Worm (Caenorhabditis elegans): ENCODE results near the gene egl-3.

DNA sequence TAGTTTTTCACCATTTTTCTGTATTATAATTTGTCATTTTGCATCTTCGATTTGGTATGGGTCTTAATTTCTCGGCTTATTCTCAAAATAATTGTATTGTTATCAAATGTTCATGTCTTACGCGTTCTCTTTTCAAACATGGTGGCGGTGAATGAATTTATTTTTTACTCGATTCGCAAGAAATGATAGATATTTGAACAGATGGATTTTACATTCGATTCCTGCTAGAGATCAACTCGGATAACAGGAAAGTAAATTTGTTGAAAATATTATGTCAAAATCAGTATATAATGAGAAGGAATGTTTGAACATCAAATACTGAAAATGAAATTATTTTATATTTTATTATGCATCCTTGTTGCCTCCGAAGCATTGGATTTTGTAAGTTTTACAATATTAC lies 9.4 kb upstream of the egl-3 start, which contains the start of gene ZK856.4:
- TF ChIP-seq ztf-23 (GFP tag; IDR thresholded peaks at IDR 0.05) (no peak), flt-1 (GFP tag; IDR thresholded peaks at IDR 0.05) (no peak), tab-1 (GFP tag; IDR thresholded peaks at IDR 0.05) (no peak), ztf-29 (GFP tag; IDR thresholded peaks at IDR 0.05) (no peak), ref-1 (GFP tag; conservative IDR thresholded peaks at IDR 0.05) (no peak), T22C8.4 (GFP tag; IDR thresholded peaks at IDR 0.05) (no peak)
